Worm (Caenorhabditis elegans) whole organism, mixed stage, embryonic: Measurements from ENCODE around the gene C08F11.12.
"Not testable (repeated sequence)": the region's sequence is repeated elsewhere in the genome, so short reads cannot be mapped to it uniquely, and the experiment has no call there.

ENCODE experiments used
- M03D4.4 ChIP-seq: sonication (generic microtip); optimal IDR thresholded peaks from 2 replicates; lab custom pipeline; 2017; ENCODE audit warnings: mild to moderate bottlenecking, missing genetic modification characterization, missing compliant biosample characterization
- bed-3 ChIP-seq: fragments of 200-800 bp; sonication (Bioruptor generic); optimal IDR thresholded peaks from 3 replicates; lab custom pipeline; 2018; ENCODE audit warnings: mild to moderate bottlenecking, missing genetic modification characterization, moderate library complexity, missing compliant biosample characterization
- blmp-1 ChIP-seq: fragments of 150-350 bp; optimal IDR thresholded peaks from 2 replicates; lab custom pipeline; 2014; ENCODE audit warnings: missing biosample characterization, missing genetic modification characterization
- ceh-39 ChIP-seq: fragments of 150-350 bp; optimal IDR thresholded peaks from 2 replicates; lab custom pipeline; 2014; ENCODE audit warnings: missing biosample characterization, missing genetic modification characterization
- ceh-43 ChIP-seq: fragments of 200-800 bp; sonication (Bioruptor generic); optimal IDR thresholded peaks from 2 replicates; lab custom pipeline; 2018; ENCODE audit warnings: mild to moderate bottlenecking, missing genetic modification characterization, moderate library complexity, missing compliant biosample characterization
- ceh-83 ChIP-seq: fragments of 200-800 bp; sonication (Bioruptor generic); optimal IDR thresholded peaks from 2 replicates; lab custom pipeline; 2018; ENCODE audit warnings: mild to moderate bottlenecking, missing genetic modification characterization, missing compliant biosample characterization
- ces-1 ChIP-seq: fragments of 150-350 bp; optimal IDR thresholded peaks from 2 replicates; lab custom pipeline; 2014; ENCODE audit warnings: missing biosample characterization, missing genetic modification reagents, missing genetic modification characterization
- cnd-1 ChIP-seq: fragments of 200-800 bp; sonication (Bioruptor generic); optimal IDR thresholded peaks from 2 replicates; lab custom pipeline; 2018; ENCODE audit warnings: mild to moderate bottlenecking, missing genetic modification characterization, missing compliant biosample characterization
- drap-1 ChIP-seq: fragments of 200-800 bp; sonication (Bioruptor generic); optimal IDR thresholded peaks from 3 replicates; lab custom pipeline; 2018; ENCODE audit warnings: mild to moderate bottlenecking, missing genetic modification characterization, missing compliant biosample characterization
- elt-1 ChIP-seq: sonication (generic microtip); optimal IDR thresholded peaks from 2 replicates; lab custom pipeline; 2017; ENCODE audit warnings: missing genetic modification characterization, mild to moderate bottlenecking, missing compliant biosample characterization, antibody characterized with exemption, moderate library complexity, borderline replicate concordance; ENCODE audit not compliant: insufficient read depth
- flh-1 ChIP-seq: fragments of 200-800 bp; sonication (Bioruptor generic); optimal IDR thresholded peaks from 2 replicates; lab custom pipeline; 2018; ENCODE audit warnings: mild to moderate bottlenecking, missing genetic modification characterization, moderate library complexity, missing compliant biosample characterization
- ham-2 ChIP-seq: fragments of 200-800 bp; sonication (Bioruptor generic); optimal IDR thresholded peaks from 2 replicates; lab custom pipeline; 2018; ENCODE audit warnings: mild to moderate bottlenecking, missing genetic modification characterization, missing compliant biosample characterization
- hlh-1 ChIP-seq: fragments of 150-350 bp; optimal IDR thresholded peaks from 2 replicates; lab custom pipeline; 2014; ENCODE audit warnings: missing biosample characterization, missing genetic modification reagents, missing genetic modification characterization
- lin-13 ChIP-seq: fragments of 150-350 bp; optimal IDR thresholded peaks from 2 replicates; lab custom pipeline; 2014; ENCODE audit warnings: missing biosample characterization, missing genetic modification characterization
- lin-32 ChIP-seq: fragments of 200-800 bp; sonication (Bioruptor generic); optimal IDR thresholded peaks from 2 replicates; lab custom pipeline; 2018; ENCODE audit warnings: mild to moderate bottlenecking, missing genetic modification characterization, missing compliant biosample characterization
- lsy-2 ChIP-seq: fragments of 150-350 bp; optimal IDR thresholded peaks from 2 replicates; lab custom pipeline; 2014; ENCODE audit warnings: missing biosample characterization, missing genetic modification characterization
- mab-5 ChIP-seq: fragments of 150-350 bp; optimal IDR thresholded peaks from 2 replicates; lab custom pipeline; 2014; ENCODE audit warnings: missing biosample characterization, missing genetic modification characterization
- mls-2 ChIP-seq: sonication (generic microtip); optimal IDR thresholded peaks from 2 replicates; lab custom pipeline; 2016; ENCODE audit warnings: mild to moderate bottlenecking, missing genetic modification characterization, moderate library complexity, missing compliant biosample characterization
- nhr-12 ChIP-seq: fragments of 150-350 bp; optimal IDR thresholded peaks from 2 replicates; lab custom pipeline; 2014; ENCODE audit warnings: missing biosample characterization, missing genetic modification characterization
- nhr-2 ChIP-seq: fragments of 150-350 bp; optimal IDR thresholded peaks from 2 replicates; lab custom pipeline; 2014; ENCODE audit warnings: missing biosample characterization, missing genetic modification characterization
- nhr-237 ChIP-seq: fragments of 150-350 bp; optimal IDR thresholded peaks from 2 replicates; lab custom pipeline; 2014; ENCODE audit warnings: missing biosample characterization, missing genetic modification characterization
- nhr-28 ChIP-seq: fragments of 150-350 bp; optimal IDR thresholded peaks from 2 replicates; lab custom pipeline; 2014; ENCODE audit warnings: missing biosample characterization, missing genetic modification characterization
- nhr-76 ChIP-seq: sonication (generic microtip); optimal IDR thresholded peaks from 2 replicates; lab custom pipeline; 2017; ENCODE audit warnings: missing biosample characterization, missing genetic modification characterization
- sem-2 ChIP-seq: fragments of 200-800 bp; sonication (Bioruptor generic); optimal IDR thresholded peaks from 2 replicates; lab custom pipeline; 2018; ENCODE audit warnings: mild to moderate bottlenecking, missing genetic modification characterization, missing compliant biosample characterization
- snpc-4 ChIP-seq: fragments of 150-350 bp; optimal IDR thresholded peaks from 2 replicates; lab custom pipeline; 2014; ENCODE audit warnings: missing biosample characterization, missing genetic modification characterization
- sptf-1 ChIP-seq: sonication (generic microtip); optimal IDR thresholded peaks from 2 replicates; lab custom pipeline; 2017; ENCODE audit warnings: mild to moderate bottlenecking, missing genetic modification characterization, moderate library complexity, missing compliant biosample characterization
- tbx-8 ChIP-seq: fragments of 200-800 bp; sonication (Bioruptor generic); optimal IDR thresholded peaks from 2 replicates; lab custom pipeline; 2018; ENCODE audit warnings: mild to moderate bottlenecking, missing genetic modification characterization, moderate library complexity, missing compliant biosample characterization
- unc-120 ChIP-seq: sonication (generic microtip); optimal IDR thresholded peaks from 2 replicates; lab custom pipeline; 2017; ENCODE audit warnings: missing genetic modification characterization, missing compliant biosample characterization; ENCODE audit not compliant: poor library complexity, severe bottlenecking
- unc-39 ChIP-seq: fragments of 150-350 bp; optimal IDR thresholded peaks from 2 replicates; lab custom pipeline; 2014; ENCODE audit warnings: missing biosample characterization, missing genetic modification characterization
- unc-62 ChIP-seq: fragments of 150-350 bp; optimal IDR thresholded peaks from 2 replicates; lab custom pipeline; 2014; ENCODE audit warnings: missing biosample characterization, missing genetic modification reagents, missing genetic modification characterization
- zip-8 ChIP-seq: fragments of 150-350 bp; optimal IDR thresholded peaks from 2 replicates; lab custom pipeline; 2014; ENCODE audit warnings: missing biosample characterization, missing genetic modification characterization
- ztf-11 ChIP-seq: fragments of 150-350 bp; optimal IDR thresholded peaks from 2 replicates; lab custom pipeline; 2014; ENCODE audit warnings: missing biosample characterization, missing genetic modification characterization

C08F11.12 gene

DNA sequence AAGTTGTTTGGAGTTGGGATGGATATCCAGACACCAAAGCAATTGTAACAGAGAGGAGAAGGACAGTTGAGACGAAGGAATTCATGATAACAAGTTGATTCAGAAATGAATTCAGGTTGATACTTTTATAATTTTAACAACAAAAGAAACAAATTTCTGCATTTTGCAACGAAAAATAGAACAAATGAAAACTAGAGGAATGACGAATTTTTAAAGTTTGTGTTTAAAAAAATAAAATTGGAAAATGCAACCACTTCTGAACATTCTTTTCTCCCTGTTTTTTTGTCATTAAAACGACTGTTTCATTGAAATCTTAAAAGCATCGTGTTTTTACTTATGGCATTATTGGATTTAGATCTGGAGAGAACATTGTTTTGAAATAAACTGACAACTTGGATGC is at the start of gene C08F11.12:
TSS of gene C08F11.12 (minus strand) at position 101 of the 400 bp plus-strand sequence.
- not testable (repeated sequence) for TF ChIP-seq ceh-39 (tag; lab: Kevin White, UChicago); nhr-12 (tag; lab: Kevin White, UChicago); ceh-43 (GFP tag; lab: Kevin White, UChicago)

DNA sequence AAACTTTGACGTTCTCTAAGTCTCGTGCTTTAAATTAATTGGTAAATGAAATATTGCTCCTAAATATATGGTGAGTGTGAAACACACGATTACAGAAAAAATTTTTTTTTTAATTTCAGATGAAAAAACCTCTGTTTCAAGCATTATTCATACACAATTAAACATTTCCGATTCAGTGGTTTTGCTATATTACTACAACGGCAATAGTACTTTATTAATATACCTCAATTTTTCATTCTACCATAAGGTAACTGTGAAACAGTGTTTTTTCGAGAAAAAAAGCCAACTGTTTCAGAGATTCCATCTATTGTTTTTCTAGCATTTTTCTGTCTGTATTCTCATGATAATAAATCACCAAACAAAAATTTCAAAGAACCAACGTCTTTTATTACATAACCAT is 49.5 kb upstream of the C08F11.12 start:
- TF ChIP-seq elt-1 (tag; lab: Kevin White, UChicago) (no peak), nhr-237 (tag; lab: Kevin White, UChicago) (no peak), ham-2 (GFP tag; lab: Kevin White, UChicago) (no peak), mab-5 (tag; lab: Kevin White, UChicago) (no peak), ceh-83 (no peak), snpc-4 (tag; lab: Kevin White, UChicago) (no peak), blmp-1 (tag; lab: Kevin White, UChicago) (no peak), tbx-8 (no peak), nhr-12 (tag; lab: Kevin White, UChicago) (no peak), ztf-11 (tag; lab: Kevin White, UChicago) (no peak), bed-3 (GFP tag; lab: Kevin White, UChicago) (no peak), ces-1 (GFP tag; lab: Kevin White, UChicago) (no peak), M03D4.4 (tag; lab: Kevin White, UChicago) (no peak), hlh-1 (tag; lab: Kevin White, UChicago) (no peak), cnd-1 (tag; lab: Kevin White, UChicago) (no peak), ceh-43 (GFP tag; lab: Kevin White, UChicago) (no peak), unc-39 (tag; lab: Kevin White, UChicago) (no peak), lin-32 (GFP tag; lab: Kevin White, UChicago) (no peak), sem-2 (no peak), ceh-39 (tag; lab: Kevin White, UChicago) (no peak)

DNA sequence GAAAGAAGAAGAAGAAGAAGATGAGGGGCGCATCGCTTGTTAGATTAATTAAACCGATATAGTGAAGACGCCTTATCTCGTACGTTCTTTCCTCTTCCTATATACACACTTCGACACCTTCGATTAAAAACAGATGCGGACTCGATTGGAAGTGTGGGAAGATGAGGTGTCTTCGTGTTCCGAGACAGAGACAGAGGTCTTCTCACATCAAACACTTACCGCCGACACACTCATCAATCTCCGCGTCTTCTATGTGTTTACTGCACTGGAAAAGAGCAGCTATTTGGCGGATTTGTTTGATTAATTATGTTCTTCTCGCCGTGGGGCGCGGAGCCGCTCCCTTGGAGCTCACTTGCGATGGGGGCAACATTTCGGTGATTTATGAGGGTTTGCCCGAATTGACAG is 48.1 kb upstream of the C08F11.12 start:
- TF ChIP-seq mab-5 (tag; lab: Kevin White, UChicago) (peak; percentile 56), unc-39 (tag; lab: Kevin White, UChicago) (no peak), lsy-2 (no peak), nhr-12 (tag; lab: Kevin White, UChicago) (no peak), lin-32 (GFP tag; lab: Kevin White, UChicago) (no peak), blmp-1 (tag; lab: Kevin White, UChicago) (no peak), flh-1 (GFP tag; lab: Kevin White, UChicago) (no peak), unc-120 (tag; lab: Kevin White, UChicago) (peak; percentile 41), nhr-76 (no peak), M03D4.4 (tag; lab: Kevin White, UChicago) (no peak), unc-62 (peak; percentile 98), lin-13 (no peak), elt-1 (tag; lab: Kevin White, UChicago) (peak; percentile 87)
- TF ChIP-seq, all 35 proteins: peak for 4

ce11 chrIV:13698603-13699002 is 47.3 kb upstream of the C08F11.12 start, which contains the start of gene T23G4.127:
Gene T23G4.127, minus strand, starts transcription at chrIV:13698703.
- no peak for TF ChIP-seq lin-13
- no peak for TF ChIP-seq blmp-1 (tag; lab: Kevin White, UChicago)
- no peak for TF ChIP-seq cnd-1 (tag; lab: Kevin White, UChicago)
- TF ChIP-seq M03D4.4 (tag; lab: Kevin White, UChicago), result no peak
- no peak for TF ChIP-seq ztf-11 (tag; lab: Kevin White, UChicago)
- TF ChIP-seq sptf-1 (tag; lab: Kevin White, UChicago), result no peak
- TF ChIP-seq ceh-43 (GFP tag; lab: Kevin White, UChicago), result no peak
- no peak for TF ChIP-seq unc-62
- no peak for TF ChIP-seq nhr-12 (tag; lab: Kevin White, UChicago)
- TF ChIP-seq lsy-2, result no peak
- TF ChIP-seq drap-1, result no peak
- no peak for TF ChIP-seq nhr-28
- TF ChIP-seq mab-5 (tag; lab: Kevin White, UChicago), result no peak

DNA sequence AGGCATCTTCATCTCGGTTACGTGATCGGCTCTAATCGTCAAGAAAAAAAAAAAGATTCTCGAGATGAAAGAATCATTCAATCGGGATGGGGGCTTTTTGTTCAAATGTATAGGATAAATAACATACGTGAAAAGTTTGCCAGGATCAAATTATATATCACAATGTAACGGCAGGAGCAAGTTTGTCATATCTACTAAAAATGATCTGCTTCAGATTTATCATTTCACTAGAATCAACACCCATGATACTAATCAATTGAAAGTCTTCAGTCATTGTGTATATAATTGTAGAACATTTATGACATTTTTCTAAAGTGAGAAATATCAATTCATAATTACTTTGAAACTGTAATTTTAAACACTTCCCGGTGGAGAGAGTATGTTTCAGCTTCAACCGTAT is 45.6 kb upstream of the C08F11.12 start:
- TF ChIP-seq blmp-1 (tag; lab: Kevin White, UChicago) (no peak), mab-5 (tag; lab: Kevin White, UChicago) (no peak), nhr-2 (tag; lab: Kevin White, UChicago) (no peak), ztf-11 (tag; lab: Kevin White, UChicago) (no peak), hlh-1 (tag; lab: Kevin White, UChicago) (no peak), mls-2 (tag; lab: Kevin White, UChicago) (no peak), zip-8 (tag; lab: Kevin White, UChicago) (no peak), lsy-2 (no peak), nhr-12 (tag; lab: Kevin White, UChicago) (no peak)
- TF ChIP-seq, all 35 proteins: peak for 0
